Worm (Caenorhabditis elegans) whole organism, L1 larva: ENCODE data around the gene nlp-53.

Source experiments
- C04F5.9 ChIP-seq: sonication (generic microtip); optimal IDR thresholded peaks from 2 replicates; lab custom pipeline; 2016; ENCODE audit warnings: missing genetic modification characterization, missing compliant biosample characterization
- aly-2 ChIP-seq: fragments of 150-350 bp; optimal IDR thresholded peaks from 2 replicates; lab custom pipeline; 2014; ENCODE audit warnings: missing biosample characterization, missing genetic modification characterization
- blmp-1 ChIP-seq: fragments of 150-350 bp; optimal IDR thresholded peaks from 2 replicates; lab custom pipeline; 2014; ENCODE audit warnings: missing biosample characterization, missing genetic modification characterization
- ceh-90 ChIP-seq: sonication (generic microtip); optimal IDR thresholded peaks from 2 replicates; lab custom pipeline; 2016; ENCODE audit warnings: missing genetic modification characterization, missing compliant biosample characterization
- dpl-1 ChIP-seq, 3 experiments: fragments of 150-350 bp in 2 of 3; sonication (generic microtip) in 1 of 3; optimal IDR thresholded peaks; 2 replicates each; lab custom pipeline; 2014 to 2017; ENCODE audit warnings: missing biosample characterization in 3 of 3, missing genetic modification characterization in 3 of 3, missing genetic modification reagents in 3 of 3
- dsc-1 ChIP-seq: sonication (generic microtip); optimal IDR thresholded peaks from 2 replicates; lab custom pipeline; 2016; ENCODE audit warnings: mild to moderate bottlenecking, missing genetic modification characterization, missing compliant biosample characterization
- efl-1 ChIP-seq, 4 experiments: fragments of 150-350 bp; optimal IDR thresholded peaks in 3 of 4; peaks in 1 of 4; 1 replicate in 1 of 4; 2 replicates in 3 of 4; lab custom pipeline; 2014; ENCODE audit warnings: missing biosample characterization in 2 of 4, missing genetic modification characterization in 2 of 4, missing genetic modification reagents in 2 of 4
- egl-27 ChIP-seq, 2 experiments: fragments of 150-350 bp in 1 of 2; sonication (generic microtip); optimal IDR thresholded peaks; 3 replicates each; lab custom pipeline; 2017 to 2018; ENCODE audit warnings: missing biosample characterization in 2 of 2, missing genetic modification characterization in 2 of 2, missing genetic modification reagents in 2 of 2
- elt-3 ChIP-seq, 6 experiments: fragments of 150-350 bp in 1 of 6; sonication (generic microtip); optimal IDR thresholded peaks; 2 replicates each; lab custom pipeline; 2017 to 2018; ENCODE audit warnings: missing biosample characterization in 6 of 6, missing genetic modification characterization in 6 of 6, inconsistent platforms in 1 of 6
- fkh-10 ChIP-seq: sonication (generic microtip); optimal IDR thresholded peaks from 2 replicates; lab custom pipeline; 2017; ENCODE audit warnings: missing biosample characterization, missing genetic modification reagents, missing genetic modification characterization
- fos-1 ChIP-seq: fragments of 150-350 bp; optimal IDR thresholded peaks from 2 replicates; lab custom pipeline; 2014; ENCODE audit warnings: missing biosample characterization, missing genetic modification characterization
- grh-1 ChIP-seq: fragments of 200-800 bp; sonication (Bioruptor generic); IDR thresholded peaks from 2 replicates; pipeline ENCODE4 v1.3.6; 2022; ENCODE audit warnings: missing genetic modification reagents, missing genetic modification characterization, missing compliant biosample characterization
- hlh-17 ChIP-seq: fragments of 200-800 bp; sonication (Bioruptor generic); optimal IDR thresholded peaks from 2 replicates; lab custom pipeline; 2018; ENCODE audit warnings: missing genetic modification characterization, mild to moderate bottlenecking, missing compliant biosample characterization, moderate library complexity, borderline replicate concordance
- isw-1 ChIP-seq: fragments of 200-800 bp; sonication (Bioruptor generic); IDR thresholded peaks from 2 replicates; pipeline ENCODE4 v1.3.6; 2022; ENCODE audit warnings: missing genetic modification characterization, missing compliant biosample characterization
- lin-13 ChIP-seq: fragments of 150-350 bp; optimal IDR thresholded peaks from 2 replicates; lab custom pipeline; 2014; ENCODE audit warnings: missing biosample characterization, missing genetic modification reagents, missing genetic modification characterization
- lin-14 ChIP-seq: fragments of 200-800 bp; sonication (Bioruptor generic); optimal IDR thresholded peaks from 2 replicates; lab custom pipeline; 2018; ENCODE audit warnings: mild to moderate bottlenecking, missing genetic modification characterization, moderate library complexity, missing compliant biosample characterization
- lin-15B ChIP-seq: fragments of 150-350 bp; sonication (generic microtip); optimal IDR thresholded peaks from 3 replicates; lab custom pipeline; 2014; ENCODE audit warnings: missing biosample characterization, missing genetic modification characterization
- lir-3 ChIP-seq: sonication (generic microtip); optimal IDR thresholded peaks from 2 replicates; lab custom pipeline; 2016; ENCODE audit warnings: mild to moderate bottlenecking, missing genetic modification characterization, moderate library complexity, missing compliant biosample characterization; ENCODE audit not compliant: poor library complexity
- mab-9 ChIP-seq: fragments of 200-800 bp; sonication (Bioruptor generic); IDR thresholded peaks from 2 replicates; pipeline ENCODE4 v1.3.6; 2022; ENCODE audit warnings: missing genetic modification reagents, missing genetic modification characterization, missing compliant biosample characterization
- mdl-1 ChIP-seq, 2 experiments: fragments of 150-350 bp; optimal IDR thresholded peaks; 2 replicates each; lab custom pipeline; 2014 to 2017; ENCODE audit warnings: missing biosample characterization in 2 of 2, missing genetic modification characterization in 2 of 2, inconsistent platforms in 1 of 2
- nhr-19 ChIP-seq: fragments of 200-800 bp; sonication (Bioruptor generic); conservative IDR thresholded peaks from 2 replicates; pipeline ENCODE4 v1.3.6; 2022; ENCODE audit warnings: missing genetic modification characterization, missing compliant biosample characterization
- nhr-28 ChIP-seq: fragments of 150-350 bp; optimal IDR thresholded peaks from 2 replicates; lab custom pipeline; 2014; ENCODE audit warnings: missing biosample characterization, missing genetic modification characterization
- nhr-47 ChIP-seq: sonication (generic microtip); optimal IDR thresholded peaks from 2 replicates; lab custom pipeline; 2016; ENCODE audit warnings: mild to moderate bottlenecking, missing genetic modification characterization, moderate library complexity, missing compliant biosample characterization
- nhr-76 ChIP-seq: sonication (generic microtip); optimal IDR thresholded peaks from 2 replicates; lab custom pipeline; 2017; ENCODE audit warnings: missing biosample characterization, missing genetic modification characterization
- nhr-77 ChIP-seq: fragments of 150-350 bp; optimal IDR thresholded peaks from 2 replicates; lab custom pipeline; 2014; ENCODE audit warnings: missing biosample characterization, missing genetic modification characterization
- nhr-84 ChIP-seq: sonication (generic microtip); optimal IDR thresholded peaks from 2 replicates; lab custom pipeline; 2017; ENCODE audit warnings: missing biosample characterization, missing genetic modification characterization
- nhr-85 ChIP-seq: sonication (generic microtip); peaks from one replicate; lab custom pipeline; 2016; ENCODE audit warnings: missing genetic modification characterization, inconsistent platforms, missing compliant biosample characterization
- nhr-90 ChIP-seq: sonication (generic microtip); optimal IDR thresholded peaks from 2 replicates; lab custom pipeline; 2016; ENCODE audit warnings: mild to moderate bottlenecking, missing genetic modification characterization, missing compliant biosample characterization; ENCODE audit not compliant: poor library complexity
- pax-3 ChIP-seq: fragments of 200-800 bp; sonication (Bioruptor generic); optimal IDR thresholded peaks from 2 replicates; lab custom pipeline; 2018; ENCODE audit warnings: mild to moderate bottlenecking, missing genetic modification characterization, moderate library complexity, missing compliant biosample characterization
- pqm-1 ChIP-seq: sonication (generic microtip); optimal IDR thresholded peaks from 3 replicates; lab custom pipeline; 2017; ENCODE audit warnings: missing biosample characterization, missing genetic modification characterization
- skn-1 ChIP-seq: fragments of 150-350 bp; optimal IDR thresholded peaks from 2 replicates; lab custom pipeline; 2014; ENCODE audit warnings: missing biosample characterization, missing genetic modification characterization
- snpc-4 ChIP-seq: fragments of 150-350 bp; optimal IDR thresholded peaks from 2 replicates; lab custom pipeline; 2014; ENCODE audit warnings: missing biosample characterization, missing genetic modification characterization
- snu-23 ChIP-seq: sonication (generic microtip); optimal IDR thresholded peaks from 2 replicates; lab custom pipeline; 2016; ENCODE audit warnings: missing genetic modification characterization, missing compliant biosample characterization
- tbx-2 ChIP-seq: sonication (generic microtip); optimal IDR thresholded peaks from 2 replicates; lab custom pipeline; 2016; ENCODE audit warnings: missing genetic modification characterization, missing compliant biosample characterization
- unc-130 ChIP-seq: fragments of 150-350 bp; optimal IDR thresholded peaks from 2 replicates; lab custom pipeline; 2017; ENCODE audit warnings: missing biosample characterization, missing genetic modification characterization, inconsistent platforms
- unc-86 ChIP-seq: sonication (generic microtip); optimal IDR thresholded peaks from 2 replicates; lab custom pipeline; 2016; ENCODE audit warnings: missing genetic modification characterization, missing compliant biosample characterization
- unc-98 ChIP-seq: fragments of 200-800 bp; sonication (Bioruptor generic); IDR thresholded peaks from 2 replicates; pipeline ENCODE4 v1.3.6; 2022; ENCODE audit warnings: missing genetic modification characterization, missing compliant biosample characterization
- ztf-11 ChIP-seq, 2 experiments: sonication (generic microtip); optimal IDR thresholded peaks; 2 replicates each; lab custom pipeline; 2016 to 2017; ENCODE audit warnings: missing genetic modification characterization in 2 of 2, missing biosample characterization in 1 of 2, missing compliant biosample characterization in 1 of 2
- ztf-4 ChIP-seq: fragments of 150-350 bp; optimal IDR thresholded peaks from 2 replicates; lab custom pipeline; 2014; ENCODE audit warnings: missing biosample characterization, missing genetic modification characterization

nlp-53 gene

DNA sequence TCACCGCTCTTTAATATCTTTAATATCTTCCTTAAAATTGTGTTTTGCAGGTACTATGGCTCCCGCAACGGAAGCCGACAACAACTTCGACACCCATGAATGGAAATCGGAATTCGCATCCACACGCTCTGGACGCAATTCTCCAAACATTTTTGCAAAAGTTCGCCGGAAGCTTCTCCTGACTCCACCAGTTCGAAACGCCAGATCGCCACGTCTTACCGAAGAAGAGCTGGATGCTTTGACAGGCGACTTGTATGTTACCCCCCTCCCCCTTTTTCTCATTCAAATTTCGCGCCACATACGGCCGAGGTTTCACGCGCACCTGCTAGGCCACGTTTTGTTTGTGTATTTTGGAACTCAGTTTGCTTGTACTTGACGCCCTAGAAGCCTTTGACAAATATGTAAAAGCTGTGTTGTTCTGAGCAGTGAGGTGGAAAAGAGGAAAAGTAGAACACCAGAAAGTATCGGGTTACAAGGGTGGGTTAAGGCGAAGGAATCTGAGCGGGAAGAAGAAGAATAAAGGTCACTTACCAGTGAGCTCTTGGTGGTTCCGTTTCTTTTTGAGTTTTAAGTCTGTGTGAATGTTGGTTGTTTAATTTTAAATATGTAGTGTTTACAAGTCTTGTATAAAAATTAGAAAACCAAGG is 33.8 kb upstream of the nlp-53 start, which contains the start of gene unc-84 (continued):
- no peak for TF ChIP-seq elt-3 (tag; optimal IDR thresholded peaks at IDR 0.05; lab: Kevin White, UChicago)
- no peak for TF ChIP-seq pqm-1 (tag; lab: Kevin White, UChicago)
- TF ChIP-seq C04F5.9, result no peak
- TF ChIP-seq egl-27 (tag; optimal IDR thresholded peaks at IDR 0.05; lab: Kevin White, UChicago), result no peak
- peak; percentile 38 for TF ChIP-seq ceh-90
- peak; percentile 54 to 78 (median 68) for TF ChIP-seq dpl-1 (GFP tag; optimal IDR thresholded peaks at IDR 0.05; lab: Kevin White, UChicago)
- peak; percentile 14 for TF ChIP-seq tbx-2
- no peak for TF ChIP-seq grh-1
- TF ChIP-seq nhr-90 (tag; lab: Kevin White, UChicago), result peak; percentile 30
- no peak for TF ChIP-seq fos-1
- TF ChIP-seq nhr-85 (tag; lab: Kevin White, UChicago), result peak; percentile 58
- no peak for TF ChIP-seq lir-3 (tag; lab: Kevin White, UChicago)
- TF ChIP-seq aly-2 (tag; lab: Kevin White, UChicago), result no peak
- no peak for TF ChIP-seq unc-98 (GFP tag; lab: Robert Waterston, UW)
- no peak; the same call in 1 of the 2 replicates for TF ChIP-seq nhr-19 (GFP tag; lab: Robert Waterston, UW)
- TF ChIP-seq fkh-10 (GFP tag; lab: Kevin White, UChicago), result no peak
- no peak for TF ChIP-seq dsc-1 (tag; lab: Kevin White, UChicago)
- no peak for TF ChIP-seq pax-3
- no peak for TF ChIP-seq nhr-84 (tag; lab: Kevin White, UChicago)
- TF ChIP-seq nhr-28 (tag; lab: Kevin White, UChicago), result no peak
- no peak for TF ChIP-seq skn-1
- no peak for TF ChIP-seq lin-13 (GFP tag; lab: Kevin White, UChicago)
- TF ChIP-seq isw-1 (GFP tag; lab: Robert Waterston, UW), result no peak
- TF ChIP-seq lin-14, result peak; percentile 18
- TF ChIP-seq snpc-4 (tag; lab: Kevin White, UChicago), result no peak
- no peak for TF ChIP-seq nhr-77 (tag; lab: Kevin White, UChicago)
- TF ChIP-seq nhr-47 (tag; lab: Kevin White, UChicago), result peak; percentile 49
- peak in 1 of 2 experiments; percentile 35 for TF ChIP-seq ztf-11 (tag; optimal IDR thresholded peaks at IDR 0.05; lab: Kevin White, UChicago)
- TF ChIP-seq nhr-76 (tag; lab: Kevin White, UChicago), result no peak

DNA sequence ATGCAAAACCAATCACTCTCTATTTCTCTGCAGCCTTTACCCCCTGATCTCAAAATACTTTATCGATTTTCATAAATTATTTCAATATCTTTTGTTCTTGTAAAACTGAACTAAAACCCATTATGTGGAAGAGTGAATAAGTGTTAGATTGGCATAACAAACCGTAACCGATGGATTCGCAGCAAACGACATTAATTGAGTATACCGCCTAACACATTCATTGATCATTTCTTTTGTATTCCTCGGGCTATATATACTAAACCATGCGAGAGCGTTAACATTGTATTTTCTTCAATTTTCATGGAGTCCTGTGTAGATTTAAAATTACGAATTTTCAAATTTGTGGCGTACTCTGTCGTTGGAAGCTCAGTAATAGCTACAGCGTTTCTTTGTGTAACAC is 28.9 kb upstream of the nlp-53 start, which contains the start of gene col-9:
TSS of gene col-9 (plus strand) at position 301 of the 400 bp plus-strand sequence.
- no peak for TF ChIP-seq efl-1 (optimal IDR thresholded peaks at IDR 0.05; lab: Kevin White, UChicago)
- peak in 1 of 2 experiments; percentile 80 for TF ChIP-seq efl-1 (GFP tag; optimal IDR thresholded peaks at IDR 0.05 in 1 of 2; lab: Kevin White, UChicago)
- no peak for TF ChIP-seq blmp-1 (tag; lab: Kevin White, UChicago)

DNA sequence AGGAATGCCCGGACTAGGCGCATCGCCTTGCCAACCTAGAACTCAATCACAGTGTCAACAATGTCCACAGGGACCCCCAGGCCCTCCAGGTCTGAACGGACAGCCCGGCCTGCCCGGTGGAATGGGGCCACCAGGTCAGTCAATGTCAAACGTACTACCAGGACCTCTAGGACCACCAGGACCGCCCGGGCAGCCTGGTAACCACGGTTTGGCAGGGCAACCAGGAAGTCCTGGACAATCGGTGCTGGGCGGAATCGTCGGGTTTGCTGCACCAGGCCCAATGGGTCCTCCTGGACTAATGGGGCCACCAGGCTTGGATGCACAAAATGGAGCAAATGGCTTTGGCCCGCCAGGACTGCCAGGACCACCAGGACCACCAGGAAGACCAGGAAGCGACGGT is 28.0 kb upstream of the nlp-53 start:
- 0 out of 2 replicates have a peak, but pooled peaks have one; percentile 17 for TF ChIP-seq grh-1
- no peak for TF ChIP-seq unc-86 (tag; lab: Kevin White, UChicago)

DNA sequence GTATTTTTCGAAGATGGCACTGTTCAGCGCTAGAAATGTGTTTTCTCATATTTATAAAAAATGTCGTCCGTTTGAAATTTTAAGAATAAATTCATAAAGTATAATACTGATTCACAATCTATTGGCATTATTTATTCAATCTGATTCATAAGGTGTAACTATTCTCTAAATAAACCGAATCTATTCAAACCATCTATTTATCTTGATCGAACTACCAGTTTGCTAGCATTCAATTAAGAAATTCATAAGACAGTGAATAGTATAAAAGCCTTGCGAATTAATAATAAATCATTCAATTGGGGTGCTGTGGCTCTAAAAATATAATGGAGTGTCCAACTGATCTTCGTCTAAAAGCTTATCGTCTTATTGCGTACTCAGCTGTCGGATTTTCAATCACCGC is 27.5 kb upstream of the nlp-53 start, which contains the start of gene col-44:
TSS of gene col-44 (plus strand) at position 301 of the 400 bp plus-strand sequence.
- TF ChIP-seq fkh-10 (GFP tag; lab: Kevin White, UChicago) (no peak), nhr-47 (tag; lab: Kevin White, UChicago) (no peak), mab-9 (GFP tag; lab: Robert Waterston, UW) (no peak), egl-27 (tag; optimal IDR thresholded peaks at IDR 0.05; lab: Kevin White, UChicago) (no peak), skn-1 (no peak), nhr-76 (tag; lab: Kevin White, UChicago) (no peak), nhr-28 (tag; lab: Kevin White, UChicago) (no peak), lin-15B (no peak), unc-130 (tag; lab: Kevin White, UChicago) (no peak), hlh-17 (GFP tag; lab: Kevin White, UChicago) (no peak), snu-23 (GFP tag; lab: Kevin White, UChicago) (no peak), ztf-4 (tag; lab: Kevin White, UChicago) (no peak), mdl-1 (tag; optimal IDR thresholded peaks at IDR 0.05; lab: Kevin White, UChicago) (no peak)
